Fruit fly (Drosophila melanogaster) whole organism, prepupa: Measurements from ENCODE around the gene CG4789.

Experiments used
- Blimp-1 ChIP-seq: fragments of 200-800 bp; sonication (Bioruptor generic); optimal IDR thresholded peaks from 3 replicates; lab custom pipeline; 2017; ENCODE audit warnings: missing biosample characterization, missing genetic modification characterization, mild to moderate bottlenecking, moderate library complexity, missing genetic modification reagents
- CG10631 ChIP-seq: fragments of 200-800 bp; sonication (Bioruptor generic); optimal IDR thresholded peaks from 2 replicates; lab custom pipeline; 2016; ENCODE audit warnings: missing biosample characterization, missing genetic modification characterization
- CG11294 ChIP-seq: fragments of 200-800 bp; sonication (Bioruptor generic); IDR thresholded peaks from 2 replicates; pipeline ENCODE4 v1.3.6; 2022; ENCODE audit warnings: missing biosample characterization, missing genetic modification characterization
- CG11762 ChIP-seq: fragments of 200-800 bp; sonication (Bioruptor generic); optimal IDR thresholded peaks from 3 replicates; lab custom pipeline; 2016; ENCODE audit warnings: missing biosample characterization, missing genetic modification characterization; ENCODE audit not compliant: insufficient read depth
- CG11902 ChIP-seq: fragments of 200-800 bp; sonication (Bioruptor generic); optimal IDR thresholded peaks from 3 replicates; lab custom pipeline; 2016; ENCODE audit warnings: missing biosample characterization, missing genetic modification characterization
- CG15336 ChIP-seq: fragments of 200-800 bp; sonication (Bioruptor generic); IDR thresholded peaks from 2 replicates; pipeline ENCODE4 v1.3.6; 2022; ENCODE audit warnings: missing biosample characterization, missing genetic modification characterization
- CG1621 ChIP-seq: fragments of 200-800 bp; sonication (Bioruptor generic); optimal IDR thresholded peaks from 3 replicates; lab custom pipeline; 2018; ENCODE audit warnings: missing biosample characterization, mild to moderate bottlenecking, missing genetic modification characterization
- CG3032 ChIP-seq: fragments of 200-800 bp; optimal IDR thresholded peaks from 2 replicates; lab custom pipeline; 2019; ENCODE audit warnings: missing biosample characterization, mild to moderate bottlenecking, missing genetic modification characterization, moderate library complexity
- CG31627 ChIP-seq: fragments of 200-800 bp; sonication (Bioruptor generic); optimal IDR thresholded peaks from 3 replicates; lab custom pipeline; 2016; ENCODE audit warnings: missing biosample characterization, missing genetic modification characterization
- CG34406 ChIP-seq: fragments of 200-800 bp; sonication (Bioruptor generic); optimal IDR thresholded peaks from 3 replicates; lab custom pipeline; 2016; ENCODE audit warnings: missing biosample characterization, missing genetic modification characterization
- CG3919 ChIP-seq: fragments of 200-800 bp; sonication (Bioruptor generic); optimal IDR thresholded peaks from 3 replicates; lab custom pipeline; 2016; ENCODE audit warnings: missing biosample characterization, missing genetic modification characterization
- CG4318 ChIP-seq: fragments of 200-800 bp; sonication (Bioruptor generic); optimal IDR thresholded peaks from 3 replicates; lab custom pipeline; 2017; ENCODE audit warnings: missing biosample characterization, mild to moderate bottlenecking, missing genetic modification characterization
- CG6163 ChIP-seq: fragments of 200-800 bp; sonication (Bioruptor generic); IDR thresholded peaks from 3 replicates; pipeline ENCODE4 v1.3.6; 2022; ENCODE audit warnings: missing biosample characterization, missing genetic modification characterization
- CG6276 ChIP-seq: fragments of 200-800 bp; sonication (Bioruptor generic); optimal IDR thresholded peaks from 2 replicates; lab custom pipeline; 2017; ENCODE audit warnings: missing biosample characterization, mild to moderate bottlenecking, missing genetic modification characterization
- CG6792 ChIP-seq: fragments of 200-800 bp; sonication (Bioruptor generic); optimal IDR thresholded peaks from 3 replicates; lab custom pipeline; 2016; ENCODE audit warnings: missing biosample characterization, missing genetic modification characterization
- CG6808 ChIP-seq: fragments of 200-800 bp; sonication (Bioruptor generic); optimal IDR thresholded peaks from 3 replicates; lab custom pipeline; 2017; ENCODE audit warnings: missing biosample characterization, missing genetic modification characterization, mild to moderate bottlenecking, moderate library complexity, missing genetic modification reagents
- CG6854 ChIP-seq: fragments of 200-800 bp; sonication (Bioruptor generic); optimal IDR thresholded peaks from 2 replicates; lab custom pipeline; 2017; ENCODE audit warnings: missing biosample characterization, mild to moderate bottlenecking, missing genetic modification characterization
- CG7368 ChIP-seq: fragments of 200-800 bp; sonication (Bioruptor generic); optimal IDR thresholded peaks from 3 replicates; lab custom pipeline; 2016; ENCODE audit warnings: missing biosample characterization, missing genetic modification characterization
- CG8319 ChIP-seq: fragments of 200-800 bp; sonication (Bioruptor generic); optimal IDR thresholded peaks from 3 replicates; lab custom pipeline; 2016; ENCODE audit warnings: missing biosample characterization, missing genetic modification characterization
- CG8632 ChIP-seq: fragments of 200-800 bp; sonication (Bioruptor generic); optimal IDR thresholded peaks from 3 replicates; lab custom pipeline; 2016; ENCODE audit warnings: missing biosample characterization, missing genetic modification characterization
- Eip75B ChIP-seq: fragments of 200-800 bp; sonication (Bioruptor generic); optimal IDR thresholded peaks from 3 replicates; lab custom pipeline; 2016; ENCODE audit warnings: missing biosample characterization, missing genetic modification characterization
- Eip93F ChIP-seq: fragments of 200-800 bp; sonication (Bioruptor generic); optimal IDR thresholded peaks from 2 replicates; lab custom pipeline; 2016; ENCODE audit warnings: missing biosample characterization, mild to moderate bottlenecking, missing genetic modification characterization
- Ets96B ChIP-seq: fragments of 200-800 bp; optimal IDR thresholded peaks from 2 replicates; lab custom pipeline; 2019; ENCODE audit warnings: missing biosample characterization, mild to moderate bottlenecking, missing genetic modification characterization, moderate library complexity
- Gug ChIP-seq: fragments of 200-800 bp; sonication (Bioruptor generic); IDR thresholded peaks from 2 replicates; pipeline ENCODE4 v1.3.6; 2022; ENCODE audit warnings: missing biosample characterization, missing genetic modification characterization
- Hr38 ChIP-seq: sonication (Bioruptor generic); optimal IDR thresholded peaks from 2 replicates; lab custom pipeline; 2016; ENCODE audit warnings: missing biosample characterization, missing genetic modification characterization
- Hr39 ChIP-seq: fragments of 200-800 bp; sonication (Bioruptor generic); optimal IDR thresholded peaks from 2 replicates; lab custom pipeline; 2016; ENCODE audit warnings: missing biosample characterization, missing genetic modification characterization
- Hr4 ChIP-seq: fragments of 200-800 bp; sonication (Bioruptor generic); optimal IDR thresholded peaks from 3 replicates; lab custom pipeline; 2016; ENCODE audit warnings: missing biosample characterization, missing genetic modification characterization
- Lpt ChIP-seq: fragments of 200-800 bp; sonication (Bioruptor generic); optimal IDR thresholded peaks from 3 replicates; lab custom pipeline; 2016; ENCODE audit warnings: missing biosample characterization, missing genetic modification characterization
- Met ChIP-seq: fragments of 200-800 bp; sonication (Bioruptor generic); optimal IDR thresholded peaks from 3 replicates; lab custom pipeline; 2016; ENCODE audit warnings: missing biosample characterization, missing genetic modification characterization
- Smox ChIP-seq: fragments of 200-800 bp; sonication (Bioruptor generic); optimal IDR thresholded peaks from 3 replicates; lab custom pipeline; 2016; ENCODE audit warnings: missing biosample characterization, missing genetic modification characterization
- Sox102F ChIP-seq: fragments of 200-800 bp; sonication (Bioruptor generic); optimal IDR thresholded peaks from 2 replicates; lab custom pipeline; 2016; ENCODE audit warnings: missing biosample characterization, mild to moderate bottlenecking, missing genetic modification characterization
- Sox14 ChIP-seq: fragments of 200-800 bp; sonication (Bioruptor generic); optimal IDR thresholded peaks from 3 replicates; lab custom pipeline; 2016; ENCODE audit warnings: missing biosample characterization, missing genetic modification characterization
- Sox15 ChIP-seq: fragments of 200-800 bp; sonication (Bioruptor generic); optimal IDR thresholded peaks from 3 replicates; lab custom pipeline; 2016; ENCODE audit warnings: missing biosample characterization, missing genetic modification characterization
- acj6 ChIP-seq: fragments of 200-800 bp; sonication (Bioruptor generic); optimal IDR thresholded peaks from 3 replicates; lab custom pipeline; 2016; ENCODE audit warnings: missing biosample characterization, missing genetic modification characterization
- cyc ChIP-seq: fragments of 200-800 bp; sonication (Bioruptor generic); optimal IDR thresholded peaks from 3 replicates; lab custom pipeline; 2016; ENCODE audit warnings: missing biosample characterization, missing genetic modification characterization
- dac ChIP-seq: fragments of 200-800 bp; sonication (Bioruptor generic); optimal IDR thresholded peaks from 2 replicates; lab custom pipeline; 2017; ENCODE audit warnings: missing biosample characterization, mild to moderate bottlenecking, missing genetic modification characterization
- dsx ChIP-seq: fragments of 200-800 bp; optimal IDR thresholded peaks from 3 replicates; lab custom pipeline; 2019; ENCODE audit warnings: missing biosample characterization, mild to moderate bottlenecking, missing genetic modification characterization, moderate library complexity; ENCODE audit not compliant: poor library complexity, severe bottlenecking
- esn ChIP-seq: fragments of 200-800 bp; sonication (Bioruptor generic); optimal IDR thresholded peaks from 2 replicates; lab custom pipeline; 2016; ENCODE audit warnings: missing biosample characterization, mild to moderate bottlenecking, missing genetic modification characterization, moderate library complexity
- fd85E ChIP-seq: fragments of 200-800 bp; sonication (Bioruptor generic); optimal IDR thresholded peaks from 3 replicates; lab custom pipeline; 2016; ENCODE audit warnings: missing biosample characterization, missing genetic modification characterization
- lz ChIP-seq: fragments of 200-800 bp; sonication (Bioruptor generic); optimal IDR thresholded peaks from 3 replicates; lab custom pipeline; 2016; ENCODE audit warnings: missing biosample characterization, missing genetic modification characterization
- net ChIP-seq: fragments of 200-800 bp; sonication (Bioruptor generic); optimal IDR thresholded peaks from 3 replicates; lab custom pipeline; 2016; ENCODE audit warnings: missing biosample characterization, missing genetic modification characterization
- pdm3 ChIP-seq: fragments of 200-800 bp; sonication (Bioruptor generic); optimal IDR thresholded peaks from 3 replicates; lab custom pipeline; 2016; ENCODE audit warnings: missing biosample characterization, missing genetic modification characterization
- salr ChIP-seq, 2 experiments: fragments of 200-800 bp; sonication (Bioruptor generic); optimal IDR thresholded peaks; 3 replicates each; lab custom pipeline; 2016 to 2018; ENCODE audit warnings: missing biosample characterization in 2 of 2, missing genetic modification characterization in 2 of 2, mild to moderate bottlenecking in 1 of 2
- spab ChIP-seq: fragments of 200-800 bp; sonication (Bioruptor generic); optimal IDR thresholded peaks from 2 replicates; lab custom pipeline; 2017; ENCODE audit warnings: missing biosample characterization, mild to moderate bottlenecking, missing genetic modification characterization, missing genetic modification reagents
- ss ChIP-seq, 2 experiments: fragments of 200-800 bp; sonication (Bioruptor generic); optimal IDR thresholded peaks; 2 replicates in 1 of 2; 3 replicates in 1 of 2; lab custom pipeline; 2017 to 2018; ENCODE audit warnings: mild to moderate bottlenecking in 2 of 2, missing biosample characterization in 2 of 2, missing genetic modification characterization in 2 of 2, moderate library complexity in 1 of 2
- topi ChIP-seq: fragments of 200-800 bp; sonication (Bioruptor generic); optimal IDR thresholded peaks from 3 replicates; lab custom pipeline; 2016; ENCODE audit warnings: missing biosample characterization, missing genetic modification characterization
- vri ChIP-seq: fragments of 200-800 bp; sonication (Bioruptor generic); optimal IDR thresholded peaks from 3 replicates; lab custom pipeline; 2016; ENCODE audit warnings: missing biosample characterization, mild to moderate bottlenecking, missing genetic modification characterization

Gene CG4789

dm6 chrX:16833097-16833496, 32.4 kb downstream of the CG4789 start (continued):
- no peak for TF ChIP-seq vri (GFP tag; lab: Kevin White, UChicago)
- peak; percentile 79 for TF ChIP-seq spab (GFP tag; lab: Kevin White, UChicago)
- TF ChIP-seq fd85E (GFP tag; lab: Kevin White, UChicago), result peak; percentile 29
- peak; percentile 79 for TF ChIP-seq CG11762
- TF ChIP-seq CG1621 (tag; lab: Kevin White, UChicago), result peak; percentile 87
- TF ChIP-seq Hr39 (GFP tag; lab: Kevin White, UChicago), result peak; percentile 57
- peak; percentile 85 for TF ChIP-seq Lpt (GFP tag; lab: Kevin White, UChicago)
- peak; percentile 87 for TF ChIP-seq pdm3 (GFP tag; lab: Kevin White, UChicago)
- TF ChIP-seq dsx (GFP tag; lab: Kevin White, UChicago), result peak; percentile 90
- TF ChIP-seq CG6792 (GFP tag; lab: Kevin White, UChicago), result peak; percentile 78
- TF ChIP-seq CG11294 (GFP tag; lab: Robert Waterston, UW), result peak; percentile 78
- TF ChIP-seq Sox102F (GFP tag; lab: Kevin White, UChicago), result peak; percentile 49
- no peak for TF ChIP-seq Hr38 (GFP tag; lab: Kevin White, UChicago)
- peak; percentile 86 for TF ChIP-seq Gug (GFP tag; lab: Robert Waterston, UW)
- TF ChIP-seq CG6276 (GFP tag; lab: Kevin White, UChicago), result peak; percentile 81
- peak; percentile 62 for TF ChIP-seq esn (GFP tag; lab: Kevin White, UChicago)
- TF ChIP-seq CG31627 (GFP tag; lab: Kevin White, UChicago), result peak; percentile 58
- no peak for TF ChIP-seq Blimp-1 (GFP tag; lab: Kevin White, UChicago)
- peak; percentile 63 for TF ChIP-seq cyc
- TF ChIP-seq, all 60 proteins: peak for 54

dm6 chrX:16834259-16834658, 33.5 kb downstream of the CG4789 start:
- peak; percentile 77 for TF ChIP-seq CG4318 (GFP tag; lab: Kevin White, UChicago)
- TF ChIP-seq CG10631 (GFP tag; lab: Kevin White, UChicago), result peak; percentile 77
- TF ChIP-seq CG8632 (GFP tag; lab: Kevin White, UChicago), result peak; percentile 10
- no peak for TF ChIP-seq cyc
- no peak for TF ChIP-seq Sox15
- peak; percentile 74 for TF ChIP-seq Gug (GFP tag; lab: Robert Waterston, UW)
- TF ChIP-seq ss (GFP tag; optimal IDR thresholded peaks at IDR 0.05; lab: Kevin White, UChicago), result no peak
- TF ChIP-seq CG11762, result no peak
- TF ChIP-seq Met (GFP tag; lab: Kevin White, UChicago), result peak; percentile 46
- no peak for TF ChIP-seq CG6808 (GFP tag; lab: Kevin White, UChicago)
- peak; percentile 2 for TF ChIP-seq CG7368 (GFP tag; lab: Kevin White, UChicago)
- TF ChIP-seq fd85E (GFP tag; lab: Kevin White, UChicago), result no peak
- TF ChIP-seq vri (GFP tag; lab: Kevin White, UChicago), result no peak
- TF ChIP-seq CG3032 (tag; lab: Kevin White, UChicago), result peak; percentile 64
- TF ChIP-seq esn (GFP tag; lab: Kevin White, UChicago), result peak; percentile 65
- peak; percentile 16 for TF ChIP-seq CG34406 (GFP tag; lab: Kevin White, UChicago)
- no peak for TF ChIP-seq CG8319
- TF ChIP-seq topi, result peak; percentile 46
- TF ChIP-seq Ets96B (tag; lab: Kevin White, UChicago), result peak; percentile 18
- TF ChIP-seq CG15336 (GFP tag; lab: Robert Waterston, UW), result peak; percentile 84; the same call in 1 of the 2 replicates
- TF ChIP-seq Eip93F (GFP tag; lab: Kevin White, UChicago), result no peak
- peak; percentile 69 for TF ChIP-seq Sox14
- TF ChIP-seq CG11294 (GFP tag; lab: Robert Waterston, UW), result peak; percentile 28; the same call in 1 of the 2 replicates
- peak; percentile 86 for TF ChIP-seq Lpt (GFP tag; lab: Kevin White, UChicago)
- peak; percentile 38 for TF ChIP-seq Smox (GFP tag; lab: Kevin White, UChicago)
- TF ChIP-seq CG31627 (GFP tag; lab: Kevin White, UChicago), result peak; percentile 36
- peak; percentile 71 for TF ChIP-seq dac (GFP tag; lab: Kevin White, UChicago)
- TF ChIP-seq dsx (GFP tag; lab: Kevin White, UChicago), result peak; percentile 46
- peak; percentile 28; the same call in 1 of the 3 replicates for TF ChIP-seq CG6163 (GFP tag; lab: Robert Waterston, UW)
- peak; percentile 63 for TF ChIP-seq Hr4
- no peak for TF ChIP-seq CG11902 (GFP tag; lab: Kevin White, UChicago)
- TF ChIP-seq lz (GFP tag; lab: Kevin White, UChicago), result peak; percentile 33
- TF ChIP-seq Eip75B, result peak; percentile 76
- peak; percentile 72 for TF ChIP-seq CG6276 (GFP tag; lab: Kevin White, UChicago)
- TF ChIP-seq net (GFP tag; lab: Kevin White, UChicago), result peak; percentile 62
- TF ChIP-seq CG6792 (GFP tag; lab: Kevin White, UChicago), result peak; percentile 63
- no peak for TF ChIP-seq Hr38 (GFP tag; lab: Kevin White, UChicago)
- TF ChIP-seq salr (GFP tag; optimal IDR thresholded peaks at IDR 0.05; lab: Kevin White, UChicago), result peak in 1 of 2 experiments; percentile 77
- TF ChIP-seq CG3919 (GFP tag; lab: Kevin White, UChicago), result peak; percentile 52
- TF ChIP-seq acj6 (GFP tag; lab: Kevin White, UChicago), result peak; percentile 70
- TF ChIP-seq CG6854 (GFP tag; lab: Kevin White, UChicago), result no peak
